Fruit fly (Drosophila melanogaster): ENCODE measurements around the gene mid.

dm6 chr2L:5412550-5412949 lies 48.9 kb upstream of the mid start:
- TF ChIP-seq CG12605 (GFP tag; IDR thresholded peaks at IDR 0.05) (no peak), EcR (GFP tag; optimal IDR thresholded peaks at IDR 0.05) (no peak), CG13204 (GFP tag; optimal IDR thresholded peaks at IDR 0.05) (no peak), CG34367 (tag; optimal IDR thresholded peaks at IDR 0.05) (no peak), CG4496 (GFP tag; IDR thresholded peaks at IDR 0.05) (no peak), CG8301 (tag; optimal IDR thresholded peaks at IDR 0.05) (no peak), rn (GFP tag; IDR thresholded peaks at IDR 0.05) (no peak), CG9948 (tag; optimal IDR thresholded peaks at IDR 0.05) (no peak), CG8159 (tag; optimal IDR thresholded peaks at IDR 0.05) (no peak), CG32121 (GFP tag; IDR thresholded peaks at IDR 0.05) (no peak), Pif1A (GFP tag; optimal IDR thresholded peaks at IDR 0.05) (no peak), D1 (tag; optimal IDR thresholded peaks at IDR 0.05) (no peak), CG17806 (tag; optimal IDR thresholded peaks at IDR 0.05) (no peak)

Measured in whole organism, pupa.